Fruit fly (Drosophila melanogaster): Measurements from ENCODE around the gene msd1.

The msd1 gene

DNA sequence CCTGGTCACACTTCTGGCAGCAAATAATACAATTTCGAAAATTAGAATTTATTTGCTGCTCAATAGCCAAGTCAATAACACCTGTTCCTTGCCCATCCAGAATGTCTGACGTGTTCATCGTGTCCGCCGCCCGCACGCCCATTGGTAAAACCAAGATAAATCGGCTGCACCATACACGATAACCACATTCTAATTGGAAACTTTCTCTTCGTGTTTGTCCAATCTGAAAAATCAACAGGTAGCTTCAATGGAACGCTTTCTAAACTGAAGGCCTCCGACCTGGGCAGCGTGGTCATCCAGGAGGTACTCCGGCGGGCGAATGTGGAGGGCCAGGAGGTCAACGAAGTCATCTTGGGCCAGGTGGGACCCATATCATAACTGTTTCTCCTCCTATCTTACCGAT is 28.6 kb upstream of the msd1 start:
- TF ChIP-seq Mio (GFP tag; optimal IDR thresholded peaks at IDR 0.05) (no peak), dl (GFP tag; optimal IDR thresholded peaks at IDR 0.05; ENCODE audit: insufficient read depth in 1 of 2, partially characterized antibody in 2 of 2) (no peak), HLH106 (tag; optimal IDR thresholded peaks at IDR 0.05) (no peak), Sp1 (GFP tag; optimal IDR thresholded peaks at IDR 0.05) (no peak), pan (optimal IDR thresholded peaks at IDR 0.05) (no peak), jim (GFP tag; optimal IDR thresholded peaks at IDR 0.05) (no peak), Hnf4 (GFP tag; optimal IDR thresholded peaks at IDR 0.05) (no peak)

dm6 chr3L:1305317-1305716 is 26.2 kb upstream of the msd1 start:
- TF ChIP-seq Myc (optimal IDR thresholded peaks at IDR 0.05) (no peak), tai (GFP tag; optimal IDR thresholded peaks at IDR 0.05) (no peak), GATAd (GFP tag; optimal IDR thresholded peaks at IDR 0.05) (no peak), dmrt93B (GFP tag; optimal IDR thresholded peaks at IDR 0.05) (no peak), ey (GFP tag; optimal IDR thresholded peaks at IDR 0.05) (no peak), dl (GFP tag; optimal IDR thresholded peaks at IDR 0.05; ENCODE audit: insufficient read depth in 1 of 2, partially characterized antibody in 2 of 2) (no peak)

DNA sequence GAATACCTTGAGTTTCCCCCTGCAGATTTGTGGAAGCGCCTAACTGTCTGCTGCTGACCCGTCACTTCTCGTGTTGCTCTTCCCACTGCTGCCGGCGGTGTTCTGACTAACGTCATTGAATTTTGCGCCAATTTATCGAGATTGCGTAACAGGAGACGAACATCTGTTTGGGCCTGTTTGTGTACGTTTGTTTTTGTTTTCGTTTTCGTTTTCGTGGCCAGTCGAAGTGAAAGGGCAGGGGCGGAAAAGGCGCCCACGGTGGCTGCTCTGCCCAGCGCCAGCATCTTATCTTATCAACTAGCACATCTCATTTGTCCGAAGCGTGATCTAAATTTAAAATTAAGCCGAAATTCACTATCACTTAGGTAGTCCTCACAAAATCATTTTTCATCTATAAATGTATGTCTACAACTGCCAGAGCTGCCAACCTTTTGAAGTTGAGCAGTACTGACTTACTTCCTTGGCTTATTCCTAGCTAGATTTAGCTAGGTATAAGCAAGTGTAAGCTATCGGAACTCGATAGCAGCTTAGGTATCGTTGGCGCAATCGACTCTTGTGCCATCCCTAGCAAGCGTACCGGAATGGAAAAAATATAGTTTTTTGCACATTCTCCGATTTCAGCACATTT is 24.4 kb upstream of the msd1 start, which contains the start of the genes Ctr9 and Nt5a:
Ctr9 (plus strand) TSS at position 220 of the 628 bp plus-strand sequence.
Nt5a (minus strand) TSS at position 414 of the 628 bp plus-strand sequence.
- TF ChIP-seq Rel (GFP tag; optimal IDR thresholded peaks at IDR 0.05) (no peak), Rel (tag; optimal IDR thresholded peaks at IDR 0.05) (peak; percentile 66), psq (GFP tag; optimal IDR thresholded peaks at IDR 0.05) (peak; percentile 75), sv (GFP tag; optimal IDR thresholded peaks at IDR 0.05) (no peak), dsf (GFP tag; optimal IDR thresholded peaks at IDR 0.05; ENCODE audit: borderline replicate concordance) (no peak), tai (GFP tag; optimal IDR thresholded peaks at IDR 0.05) (no peak), Sp1 (GFP tag; optimal IDR thresholded peaks at IDR 0.05) (peak; percentile 44), dmrt93B (GFP tag; optimal IDR thresholded peaks at IDR 0.05) (no peak), HLH106 (tag; optimal IDR thresholded peaks at IDR 0.05) (peak; percentile 55), Mio (GFP tag; optimal IDR thresholded peaks at IDR 0.05) (no peak), Jra (GFP tag; optimal IDR thresholded peaks at IDR 0.05) (no peak), foxo (GFP tag; optimal IDR thresholded peaks at IDR 0.05) (peak in 1 of 2 experiments; percentile 69), Abd-B (GFP tag; optimal IDR thresholded peaks at IDR 0.05) (no peak), Hr78 (GFP tag; optimal IDR thresholded peaks at IDR 0.05) (no peak), Hr83 (GFP tag; optimal IDR thresholded peaks at IDR 0.05; ENCODE audit: poor library complexity, severe bottlenecking) (peak; percentile 89), Dif (GFP tag; optimal IDR thresholded peaks at IDR 0.05; ENCODE audit: partially characterized antibody) (no peak), dl (GFP tag; optimal IDR thresholded peaks at IDR 0.05; ENCODE audit: insufficient read depth in 1 of 2, partially characterized antibody in 2 of 2) (no peak), Myc (optimal IDR thresholded peaks at IDR 0.05) (peak; percentile 90), N (GFP tag; optimal IDR thresholded peaks at IDR 0.05) (no peak), usp (GFP tag; optimal IDR thresholded peaks at IDR 0.05) (no peak), ey (GFP tag; optimal IDR thresholded peaks at IDR 0.05) (peak; percentile 58), OdsH (GFP tag; optimal IDR thresholded peaks at IDR 0.05) (peak; percentile 56), CG9705 (GFP tag; optimal IDR thresholded peaks at IDR 0.05) (peak; percentile 38), lola (GFP tag; optimal IDR thresholded peaks at IDR 0.05) (no peak), Vsx2 (GFP tag; optimal IDR thresholded peaks at IDR 0.05; ENCODE audit: partially characterized antibody) (no peak), Dfd (GFP tag; optimal IDR thresholded peaks at IDR 0.05) (no peak), h (GFP tag; optimal IDR thresholded peaks at IDR 0.05) (no peak), rgr (GFP tag; optimal IDR thresholded peaks at IDR 0.05) (peak; percentile 64)

dm6 chr3L:1313039-1313766 is 18.3 kb upstream of the msd1 start, which contains the start of the genes sturkopf and Herc4:
Gene sturkopf, minus strand, starts transcription at chr3L:1313377.
Gene Herc4, plus strand, starts transcription at chr3L:1313696.
- peak; percentile 45 for TF ChIP-seq Hr78 (GFP tag; optimal IDR thresholded peaks at IDR 0.05)
- no peak for TF ChIP-seq N (GFP tag; optimal IDR thresholded peaks at IDR 0.05)
- TF ChIP-seq OdsH (GFP tag; optimal IDR thresholded peaks at IDR 0.05): peak; percentile 68
- no peak for TF ChIP-seq brk (GFP tag; optimal IDR thresholded peaks at IDR 0.05)
- no peak for TF ChIP-seq Jra (GFP tag; optimal IDR thresholded peaks at IDR 0.05)
- peak; percentile 82 for TF ChIP-seq sv (GFP tag; optimal IDR thresholded peaks at IDR 0.05)
- TF ChIP-seq Rel (GFP tag; optimal IDR thresholded peaks at IDR 0.05): no peak
- TF ChIP-seq Rel (tag; optimal IDR thresholded peaks at IDR 0.05): peak; percentile 13
- TF ChIP-seq rgr (GFP tag; optimal IDR thresholded peaks at IDR 0.05): peak; percentile 78
- no peak for TF ChIP-seq GATAd (GFP tag; optimal IDR thresholded peaks at IDR 0.05)
- TF ChIP-seq lola (GFP tag; optimal IDR thresholded peaks at IDR 0.05): no peak
- no peak for TF ChIP-seq tai (GFP tag; optimal IDR thresholded peaks at IDR 0.05)
- TF ChIP-seq Abd-B (GFP tag; optimal IDR thresholded peaks at IDR 0.05): no peak
- TF ChIP-seq pan (optimal IDR thresholded peaks at IDR 0.05): no peak
- no peak for TF ChIP-seq CrebA (GFP tag; optimal IDR thresholded peaks at IDR 0.05; ENCODE audit: borderline replicate concordance)
- TF ChIP-seq dl (GFP tag; optimal IDR thresholded peaks at IDR 0.05; ENCODE audit: insufficient read depth in 1 of 2, partially characterized antibody in 2 of 2): no peak
- TF ChIP-seq h (GFP tag; optimal IDR thresholded peaks at IDR 0.05): peak; percentile 91
- TF ChIP-seq Hr83 (GFP tag; optimal IDR thresholded peaks at IDR 0.05; ENCODE audit: poor library complexity, severe bottlenecking): peak; percentile 23
- TF ChIP-seq dsf (GFP tag; optimal IDR thresholded peaks at IDR 0.05; ENCODE audit: borderline replicate concordance): no peak
- no peak for TF ChIP-seq usp (GFP tag; optimal IDR thresholded peaks at IDR 0.05)
- no peak for TF ChIP-seq Dif (GFP tag; optimal IDR thresholded peaks at IDR 0.05; ENCODE audit: partially characterized antibody)
- peak in 1 of 2 experiments; percentile 92 for TF ChIP-seq foxo (GFP tag; optimal IDR thresholded peaks at IDR 0.05)
- TF ChIP-seq Mio (GFP tag; optimal IDR thresholded peaks at IDR 0.05): no peak
- TF ChIP-seq br (GFP tag; optimal IDR thresholded peaks at IDR 0.05): no peak
- TF ChIP-seq CG32264 (GFP tag; optimal IDR thresholded peaks at IDR 0.05): no peak
- TF ChIP-seq psq (GFP tag; optimal IDR thresholded peaks at IDR 0.05): peak; percentile 66
- no peak for TF ChIP-seq Dfd (GFP tag; optimal IDR thresholded peaks at IDR 0.05)
- peak; percentile 88 for TF ChIP-seq woc (GFP tag; optimal IDR thresholded peaks at IDR 0.05)

All from whole organism, wandering third instar larva.